Worm (Caenorhabditis elegans): ENCODE measurements around the gene cest-7.

- TF ChIP-seq nhr-28 (tag; optimal IDR thresholded peaks at IDR 0.05) (no peak), nhr-237 (tag; optimal IDR thresholded peaks at IDR 0.05) (no peak)
Observed at ce11 chrX:12280477-12280876, 50.7 kb downstream of the cest-7 start, which contains the start of gene C04B4.1.
